Worm (Caenorhabditis elegans) whole organism, young adult: ENCODE data around the gene elo-6.

ENCODE experiments used
- B0035.1 ChIP-seq: sonication (generic microtip); optimal IDR thresholded peaks from 2 replicates; lab custom pipeline; 2016; ENCODE audit warnings: missing genetic modification characterization, mild to moderate bottlenecking, missing compliant biosample characterization, missing genotype, missing genetic modification reagents
- B0336.3 ChIP-seq: fragments of 200-800 bp; sonication (Bioruptor generic); IDR thresholded peaks from 2 replicates; pipeline ENCODE4 v1.3.6; 2022; ENCODE audit warnings: missing genetic modification characterization, missing compliant biosample characterization
- D2030.7 ChIP-seq: fragments of 200-800 bp; sonication (Bioruptor generic); IDR thresholded peaks from 2 replicates; pipeline ENCODE4 v1.3.6; 2022; ENCODE audit warnings: missing genetic modification reagents, missing genetic modification characterization, missing compliant biosample characterization
- F10E7.11 ChIP-seq: sonication (generic microtip); optimal IDR thresholded peaks from 2 replicates; lab custom pipeline; 2017; ENCODE audit warnings: mild to moderate bottlenecking, missing genetic modification characterization, moderate library complexity, missing compliant biosample characterization
- F37B4.10 ChIP-seq: fragments of 200-800 bp; sonication (Bioruptor generic); IDR thresholded peaks from 2 replicates; pipeline ENCODE4 v1.3.6; 2022; ENCODE audit warnings: missing genetic modification characterization, missing compliant biosample characterization
- F57C9.4 ChIP-seq: sonication (generic microtip); optimal IDR thresholded peaks from 2 replicates; lab custom pipeline; 2017; ENCODE audit warnings: mild to moderate bottlenecking, missing genetic modification characterization, missing compliant biosample characterization
- T07F8.4 ChIP-seq: sonication (generic microtip); optimal IDR thresholded peaks from 2 replicates; lab custom pipeline; 2016; ENCODE audit warnings: mild to moderate bottlenecking, missing genetic modification characterization, moderate library complexity, missing compliant biosample characterization
- T26A5.8 ChIP-seq: sonication (generic microtip); optimal IDR thresholded peaks from 2 replicates; lab custom pipeline; 2016; ENCODE audit warnings: missing genetic modification characterization, missing compliant biosample characterization
- Y56A3A.18 ChIP-seq: fragments of 200-800 bp; sonication (Bioruptor generic); IDR thresholded peaks from 2 replicates; pipeline ENCODE4 v1.3.6; 2022; ENCODE audit warnings: missing genetic modification reagents, missing genetic modification characterization, missing compliant biosample characterization
- Y67H2A.10 ChIP-seq: fragments of 200-800 bp; sonication (Bioruptor generic); conservative IDR thresholded peaks from 2 replicates; pipeline ENCODE4 v1.3.6; 2022; ENCODE audit warnings: missing genetic modification reagents, missing genetic modification characterization, missing compliant biosample characterization
- aptf-3 ChIP-seq: fragments of 200-800 bp; sonication (Bioruptor generic); IDR thresholded peaks from 2 replicates; pipeline ENCODE4 v1.3.6; 2022; ENCODE audit warnings: missing genetic modification characterization, missing compliant biosample characterization
- athp-1 ChIP-seq: sonication (generic microtip); optimal IDR thresholded peaks from 2 replicates; lab custom pipeline; 2017; ENCODE audit warnings: mild to moderate bottlenecking, missing genetic modification characterization, missing compliant biosample characterization
- attf-3 ChIP-seq: fragments of 200-800 bp; sonication (Bioruptor generic); conservative IDR thresholded peaks from 2 replicates; pipeline ENCODE4 v1.3.6; 2022; ENCODE audit warnings: missing genetic modification reagents, missing genetic modification characterization, missing compliant biosample characterization
- attf-6 ChIP-seq: fragments of 200-800 bp; sonication (Bioruptor generic); IDR thresholded peaks from 2 replicates; pipeline ENCODE4 v1.3.6; 2022; ENCODE audit warnings: missing genetic modification reagents, missing genetic modification characterization, missing compliant biosample characterization
- bed-1 ChIP-seq: fragments of 200-800 bp; sonication (Bioruptor generic); IDR thresholded peaks from 2 replicates; pipeline ENCODE4 v1.3.6; 2022; ENCODE audit warnings: missing genetic modification reagents, missing genetic modification characterization, missing compliant biosample characterization
- ccch-3 ChIP-seq: fragments of 200-800 bp; sonication (Bioruptor generic); optimal IDR thresholded peaks from 2 replicates; lab custom pipeline; 2018; ENCODE audit warnings: mild to moderate bottlenecking, missing genetic modification characterization, missing compliant biosample characterization
- ceh-58 ChIP-seq: fragments of 200-800 bp; sonication (Bioruptor generic); IDR thresholded peaks from 2 replicates; pipeline ENCODE4 v1.3.6; 2022; ENCODE audit warnings: missing genetic modification characterization, missing compliant biosample characterization
- ceh-79 ChIP-seq: sonication (generic microtip); optimal IDR thresholded peaks from 2 replicates; lab custom pipeline; 2017; ENCODE audit warnings: mild to moderate bottlenecking, missing genetic modification characterization, missing compliant biosample characterization
- ekl-4 ChIP-seq: fragments of 200-800 bp; sonication (Bioruptor generic); IDR thresholded peaks from 2 replicates; pipeline ENCODE4 v1.3.6; 2022; ENCODE audit warnings: missing genetic modification reagents, missing genetic modification characterization, missing compliant biosample characterization
- fkh-3 ChIP-seq: sonication (generic microtip); optimal IDR thresholded peaks from 2 replicates; lab custom pipeline; 2016; ENCODE audit warnings: mild to moderate bottlenecking, missing genetic modification characterization, missing compliant biosample characterization
- hlh-12 ChIP-seq: sonication (generic microtip); optimal IDR thresholded peaks from 2 replicates; lab custom pipeline; 2016; ENCODE audit warnings: missing genetic modification characterization, missing compliant biosample characterization
- hlh-26 ChIP-seq: fragments of 200-800 bp; sonication (Bioruptor generic); conservative IDR thresholded peaks from 2 replicates; pipeline ENCODE4 v1.3.6; 2022; ENCODE audit warnings: missing genetic modification reagents, missing genetic modification characterization, missing compliant biosample characterization
- lag-1 ChIP-seq: fragments of 200-800 bp; sonication (Bioruptor generic); IDR thresholded peaks from 2 replicates; pipeline ENCODE4 v1.3.6; 2022; ENCODE audit warnings: missing genetic modification reagents, missing genetic modification characterization, missing compliant biosample characterization
- let-526 ChIP-seq: fragments of 200-800 bp; sonication (Bioruptor generic); IDR thresholded peaks from 2 replicates; pipeline ENCODE4 v1.3.6; 2022; ENCODE audit warnings: missing genetic modification reagents, missing genetic modification characterization, missing compliant biosample characterization
- lin-35 ChIP-seq, 3 experiments: fragments of 150-350 bp in 2 of 3; sonication (generic microtip) in 1 of 3; optimal IDR thresholded peaks; 2 replicates each; lab custom pipeline; 2014 to 2018; ENCODE audit warnings: missing biosample characterization in 3 of 3, missing genetic modification characterization in 3 of 3, missing genetic modification reagents in 3 of 3
- lsy-27 ChIP-seq: sonication (generic microtip); optimal IDR thresholded peaks from 2 replicates; lab custom pipeline; 2017; ENCODE audit warnings: missing genetic modification characterization, mild to moderate bottlenecking, missing compliant biosample characterization, antibody characterized with exemption, missing genotype, borderline replicate concordance; ENCODE audit not compliant: insufficient read depth
- madf-3 ChIP-seq: fragments of 200-800 bp; sonication (Bioruptor generic); IDR thresholded peaks from 2 replicates; pipeline ENCODE4 v1.3.6; 2022; ENCODE audit warnings: missing genetic modification reagents, missing genetic modification characterization, missing compliant biosample characterization
- mxl-1 ChIP-seq: sonication (generic microtip); optimal IDR thresholded peaks from 2 replicates; lab custom pipeline; 2016; ENCODE audit warnings: missing genetic modification characterization, missing compliant biosample characterization
- nfya-1 ChIP-seq: sonication (generic microtip); optimal IDR thresholded peaks from 2 replicates; lab custom pipeline; 2017; ENCODE audit warnings: antibody characterized with exemption, missing compliant biosample characterization, missing genetic modification characterization, borderline replicate concordance; ENCODE audit not compliant: insufficient read depth
- nfya-2 ChIP-seq: fragments of 200-800 bp; sonication (Bioruptor generic); IDR thresholded peaks from 2 replicates; pipeline ENCODE4 v1.3.6; 2022; ENCODE audit warnings: missing genetic modification reagents, missing genetic modification characterization, missing compliant biosample characterization
- nfyb-1 ChIP-seq: fragments of 200-800 bp; sonication (Bioruptor generic); IDR thresholded peaks from 2 replicates; pipeline ENCODE4 v1.3.6; 2022; ENCODE audit warnings: missing genetic modification reagents, missing genetic modification characterization, missing compliant biosample characterization
- nhr-120 ChIP-seq: fragments of 200-800 bp; sonication (Bioruptor generic); IDR thresholded peaks from 2 replicates; pipeline ENCODE4 v1.3.6; 2022; ENCODE audit warnings: missing genetic modification characterization, missing compliant biosample characterization
- nhr-80 ChIP-seq: sonication (generic microtip); optimal IDR thresholded peaks from 2 replicates; lab custom pipeline; 2016; ENCODE audit warnings: missing genetic modification characterization, missing compliant biosample characterization
- pha-4 ChIP-seq: fragments of 150-350 bp; sonication (generic microtip); optimal IDR thresholded peaks from 2 replicates; lab custom pipeline; 2014; ENCODE audit warnings: missing biosample characterization, missing genetic modification reagents, missing genetic modification characterization
- rec-8 ChIP-seq, 2 experiments: sonication (generic microtip); optimal IDR thresholded peaks; 2 replicates each; lab custom pipeline; 2016; ENCODE audit warnings: mild to moderate bottlenecking in 2 of 2, missing genetic modification characterization in 2 of 2, missing genetic modification reagents in 2 of 2, missing genotype in 2 of 2, missing biosample characterization in 1 of 2, missing compliant biosample characterization in 1 of 2, moderate library complexity in 1 of 2
- repo-1 ChIP-seq: sonication (generic microtip); optimal IDR thresholded peaks from 2 replicates; lab custom pipeline; 2017; ENCODE audit warnings: mild to moderate bottlenecking, missing genetic modification characterization, missing compliant biosample characterization
- snpc-1.3 ChIP-seq: sonication (generic microtip); optimal IDR thresholded peaks from 2 replicates; lab custom pipeline; 2017; ENCODE audit warnings: missing genetic modification characterization, mild to moderate bottlenecking, missing compliant biosample characterization, antibody characterized with exemption, moderate library complexity, missing genotype, missing genetic modification reagents; ENCODE audit not compliant: insufficient read depth
- snpc-3.4 ChIP-seq: sonication (generic microtip); optimal IDR thresholded peaks from 2 replicates; lab custom pipeline; 2017; ENCODE audit warnings: missing genetic modification characterization, mild to moderate bottlenecking, missing compliant biosample characterization, antibody characterized with exemption, moderate library complexity, missing genotype, missing genetic modification reagents
- tbp1 ChIP-seq: fragments of 200-800 bp; sonication (Bioruptor generic); optimal IDR thresholded peaks from 2 replicates; lab custom pipeline; 2018; ENCODE audit warnings: mild to moderate bottlenecking, missing genetic modification characterization, missing compliant biosample characterization
- tlf-1 ChIP-seq: fragments of 200-800 bp; sonication (Bioruptor generic); optimal IDR thresholded peaks from 2 replicates; lab custom pipeline; 2018; ENCODE audit warnings: mild to moderate bottlenecking, missing genetic modification characterization, missing compliant biosample characterization
- unc-62 ChIP-seq: fragments of 150-350 bp; optimal IDR thresholded peaks from 2 replicates; lab custom pipeline; 2014; ENCODE audit warnings: missing biosample characterization, missing genetic modification reagents, missing genetic modification characterization
- ztf-22 ChIP-seq: fragments of 200-800 bp; sonication (Bioruptor generic); optimal IDR thresholded peaks from 2 replicates; lab custom pipeline; 2018; ENCODE audit warnings: mild to moderate bottlenecking, missing genetic modification characterization, moderate library complexity, missing compliant biosample characterization
- ztf-25 ChIP-seq: fragments of 200-800 bp; sonication (Bioruptor generic); IDR thresholded peaks from 2 replicates; pipeline ENCODE4 v1.3.6; 2022; ENCODE audit warnings: missing genetic modification reagents, missing genetic modification characterization, missing compliant biosample characterization

elo-6 gene

ce11 chrIV:5382609-5383008, 5.8 kb downstream of the elo-6 start, which contains the start of gene F41H10.1:
TSS of gene F41H10.1 (plus strand) at chrIV:5382909.
- no peak for TF ChIP-seq aptf-3 (GFP tag; lab: Robert Waterston, UW)
- no peak for TF ChIP-seq ekl-4 (GFP tag; lab: Robert Waterston, UW)
- no peak for TF ChIP-seq snpc-1.3 (tag; lab: Kevin White, UChicago)
- TF ChIP-seq attf-3 (GFP tag; lab: Robert Waterston, UW) = no peak
- TF ChIP-seq tbp1 (GFP tag; lab: Kevin White, UChicago) = no peak
- no peak for TF ChIP-seq pha-4
- TF ChIP-seq hlh-26 (GFP tag; lab: Robert Waterston, UW) = no peak
- TF ChIP-seq T07F8.4 (tag; lab: Kevin White, UChicago) = no peak
- no peak for TF ChIP-seq nhr-120 (GFP tag; lab: Robert Waterston, UW)
- TF ChIP-seq rec-8 (tag; optimal IDR thresholded peaks at IDR 0.05; lab: Kevin White, UChicago) = no peak
- TF ChIP-seq attf-6 (GFP tag; lab: Robert Waterston, UW) = no peak
- TF ChIP-seq nfyb-1 (GFP tag; lab: Robert Waterston, UW) = no peak
- TF ChIP-seq madf-3 = no peak
- TF ChIP-seq ccch-3 (GFP tag; lab: Kevin White, UChicago) = no peak
- no peak for TF ChIP-seq D2030.7 (GFP tag; lab: Robert Waterston, UW)
- no peak for TF ChIP-seq F37B4.10 (GFP tag; lab: Robert Waterston, UW)
- no peak for TF ChIP-seq B0035.1 (tag; lab: Kevin White, UChicago)
- TF ChIP-seq F10E7.11 (tag; lab: Kevin White, UChicago) = no peak

ce11 chrIV:5381334-5381733, 7.0 kb downstream of the elo-6 start, which contains the start of gene F41H10.2:
TSS of gene F41H10.2 (plus strand) at chrIV:5381634.
- TF ChIP-seq unc-62 (GFP tag; lab: Kevin White, UChicago) = no peak
- no peak for TF ChIP-seq ztf-25
- TF ChIP-seq lsy-27 (tag; lab: Kevin White, UChicago) = no peak
- TF ChIP-seq let-526 (GFP tag; lab: Robert Waterston, UW) = no peak
- TF ChIP-seq ceh-58 (GFP tag; lab: Robert Waterston, UW) = no peak
- TF ChIP-seq lin-35 (GFP tag; optimal IDR thresholded peaks at IDR 0.05; lab: Kevin White, UChicago) = no peak
- no peak for TF ChIP-seq tlf-1
- TF ChIP-seq snpc-3.4 (tag; lab: Kevin White, UChicago) = no peak
- TF ChIP-seq F57C9.4 (tag; lab: Kevin White, UChicago) = no peak
- no peak for TF ChIP-seq fkh-3 (tag; lab: Kevin White, UChicago)
- no peak for TF ChIP-seq repo-1 (tag; lab: Kevin White, UChicago)
- TF ChIP-seq attf-6 (GFP tag; lab: Robert Waterston, UW) = no peak
- TF ChIP-seq nfya-1 = no peak
- no peak for TF ChIP-seq mxl-1 (tag; lab: Kevin White, UChicago)
- TF ChIP-seq Y56A3A.18 = no peak
- no peak for TF ChIP-seq bed-1 (GFP tag; lab: Robert Waterston, UW)
- no peak for TF ChIP-seq lag-1
- no peak for TF ChIP-seq F37B4.10 (GFP tag; lab: Robert Waterston, UW)
- no peak for TF ChIP-seq Y67H2A.10 (GFP tag; lab: Robert Waterston, UW)

ce11 chrIV:5380140-5380539, 8.2 kb downstream of the elo-6 start:
- TF ChIP-seq nhr-120 (GFP tag; lab: Robert Waterston, UW) = no peak
- TF ChIP-seq nhr-80 = peak; percentile 67
- TF ChIP-seq T26A5.8 = no peak
- TF ChIP-seq hlh-12 (tag; lab: Kevin White, UChicago) = no peak
- TF ChIP-seq ztf-22 (GFP tag; lab: Kevin White, UChicago) = no peak
- TF ChIP-seq ceh-79 = no peak
- TF ChIP-seq nfya-2 = no peak
- no peak for TF ChIP-seq athp-1 (tag; lab: Kevin White, UChicago)
- no peak for TF ChIP-seq B0336.3 (GFP tag; lab: Robert Waterston, UW)
